Worm (Caenorhabditis elegans): ENCODE data around the gene sax-1.

DNA sequence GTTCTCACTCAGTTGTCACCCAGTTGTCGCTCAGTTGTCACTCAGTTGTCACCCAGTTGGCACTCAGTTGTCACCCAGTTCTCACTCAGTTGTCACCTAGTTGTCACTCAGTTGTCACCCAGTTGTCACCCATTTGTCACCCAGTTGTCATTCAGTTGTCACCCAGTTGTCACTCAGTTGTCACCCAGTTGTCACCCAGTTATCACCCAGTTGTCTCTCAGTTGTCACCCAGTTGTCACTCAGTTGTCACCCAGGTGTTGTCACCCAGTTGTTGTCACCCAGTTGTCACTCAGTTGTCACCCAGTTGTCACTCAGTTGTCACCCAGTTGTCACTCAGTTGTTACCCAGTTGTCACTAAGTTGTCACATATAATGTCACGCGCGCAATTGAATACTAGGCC is 18.4 kb downstream of the sax-1 start:
- TF ChIP-seq ama-1 (optimal IDR thresholded peaks at IDR 0.05) (no peak), sea-1 (GFP tag; conservative IDR thresholded peaks at IDR 0.05) (peak; percentile 72; the same call in 1 of the 2 replicates), ets-7 (tag; optimal IDR thresholded peaks at IDR 0.05) (no peak), flt-1 (GFP tag; IDR thresholded peaks at IDR 0.05) (no peak), hmg-4 (GFP tag; optimal IDR thresholded peaks at IDR 0.05) (no peak), tbx-11 (GFP tag; IDR thresholded peaks at IDR 0.05) (peak; percentile 65), B0310.2 (tag; optimal IDR thresholded peaks at IDR 0.05) (no peak)
